Worm (Caenorhabditis elegans) whole organism, young adult: Measurements from ENCODE around the gene R10E11.5.

Experiments used
- B0019.2 ChIP-seq: fragments of 200-800 bp; sonication (Bioruptor generic); conservative IDR thresholded peaks from 2 replicates; pipeline ENCODE4 v1.3.6; 2022; ENCODE audit warnings: missing genetic modification reagents, missing genetic modification characterization, missing compliant biosample characterization
- B0035.1 ChIP-seq: sonication (generic microtip); optimal IDR thresholded peaks from 2 replicates; lab custom pipeline; 2016; ENCODE audit warnings: missing genetic modification characterization, mild to moderate bottlenecking, missing compliant biosample characterization, missing genotype, missing genetic modification reagents
- B0336.3 ChIP-seq: fragments of 200-800 bp; sonication (Bioruptor generic); IDR thresholded peaks from 2 replicates; pipeline ENCODE4 v1.3.6; 2022; ENCODE audit warnings: missing genetic modification characterization, missing compliant biosample characterization
- C06A6.2 ChIP-seq: fragments of 200-800 bp; sonication (Bioruptor generic); conservative IDR thresholded peaks from 2 replicates; pipeline ENCODE4 v1.3.6; 2022; ENCODE audit warnings: missing genetic modification characterization, missing compliant biosample characterization
- D2030.7 ChIP-seq: fragments of 200-800 bp; sonication (Bioruptor generic); IDR thresholded peaks from 2 replicates; pipeline ENCODE4 v1.3.6; 2022; ENCODE audit warnings: missing genetic modification reagents, missing genetic modification characterization, missing compliant biosample characterization
- F10E7.11 ChIP-seq: sonication (generic microtip); optimal IDR thresholded peaks from 2 replicates; lab custom pipeline; 2017; ENCODE audit warnings: mild to moderate bottlenecking, missing genetic modification characterization, moderate library complexity, missing compliant biosample characterization
- F39B2.1 ChIP-seq: fragments of 200-800 bp; sonication (Bioruptor generic); IDR thresholded peaks from 2 replicates; pipeline ENCODE4 v1.3.6; 2022; ENCODE audit warnings: missing genetic modification reagents, missing genetic modification characterization, missing compliant biosample characterization
- F52B5.7 ChIP-seq: sonication (generic microtip); optimal IDR thresholded peaks from 2 replicates; lab custom pipeline; 2016; ENCODE audit warnings: mild to moderate bottlenecking, missing genetic modification characterization, missing compliant biosample characterization
- F55B11.4 ChIP-seq: sonication (generic microtip); optimal IDR thresholded peaks from 2 replicates; lab custom pipeline; 2016; ENCODE audit warnings: missing compliant biosample characterization, missing genetic modification characterization, borderline replicate concordance; ENCODE audit not compliant: insufficient read depth
- F57A8.1 ChIP-seq: fragments of 200-800 bp; sonication (Bioruptor generic); optimal IDR thresholded peaks from 2 replicates; lab custom pipeline; 2018; ENCODE audit warnings: mild to moderate bottlenecking, missing genetic modification characterization, moderate library complexity, missing compliant biosample characterization
- T07F8.4 ChIP-seq: sonication (generic microtip); optimal IDR thresholded peaks from 2 replicates; lab custom pipeline; 2016; ENCODE audit warnings: mild to moderate bottlenecking, missing genetic modification characterization, moderate library complexity, missing compliant biosample characterization
- Y67H2A.10 ChIP-seq: fragments of 200-800 bp; sonication (Bioruptor generic); conservative IDR thresholded peaks from 2 replicates; pipeline ENCODE4 v1.3.6; 2022; ENCODE audit warnings: missing genetic modification reagents, missing genetic modification characterization, missing compliant biosample characterization
- ZK185.1 ChIP-seq: sonication (generic microtip); optimal IDR thresholded peaks from 2 replicates; lab custom pipeline; 2016; ENCODE audit warnings: mild to moderate bottlenecking, missing genetic modification characterization, missing compliant biosample characterization; ENCODE audit not compliant: poor library complexity, severe bottlenecking
- atf-7 ChIP-seq: sonication (generic microtip); optimal IDR thresholded peaks from 2 replicates; lab custom pipeline; 2017; ENCODE audit warnings: mild to moderate bottlenecking, missing genetic modification characterization, missing compliant biosample characterization
- athp-1 ChIP-seq: sonication (generic microtip); optimal IDR thresholded peaks from 2 replicates; lab custom pipeline; 2017; ENCODE audit warnings: mild to moderate bottlenecking, missing genetic modification characterization, missing compliant biosample characterization
- attf-3 ChIP-seq: fragments of 200-800 bp; sonication (Bioruptor generic); conservative IDR thresholded peaks from 2 replicates; pipeline ENCODE4 v1.3.6; 2022; ENCODE audit warnings: missing genetic modification reagents, missing genetic modification characterization, missing compliant biosample characterization
- ceh-100 ChIP-seq: fragments of 200-800 bp; sonication (Bioruptor generic); IDR thresholded peaks from 2 replicates; pipeline ENCODE4 v1.3.6; 2022; ENCODE audit warnings: missing genetic modification reagents, missing genetic modification characterization, missing compliant biosample characterization
- ceh-40 ChIP-seq: fragments of 200-800 bp; sonication (Bioruptor generic); IDR thresholded peaks from 2 replicates; pipeline ENCODE4 v1.3.6; 2022; ENCODE audit warnings: missing genetic modification characterization, missing compliant biosample characterization
- dox-1 ChIP-seq: fragments of 200-800 bp; sonication (Bioruptor generic); IDR thresholded peaks from 2 replicates; pipeline ENCODE4 v1.3.6; 2022; ENCODE audit warnings: missing genetic modification reagents, missing genetic modification characterization, missing compliant biosample characterization
- dpff-1 ChIP-seq: sonication (generic microtip); optimal IDR thresholded peaks from 2 replicates; lab custom pipeline; 2017; ENCODE audit warnings: mild to moderate bottlenecking, missing genetic modification characterization, missing compliant biosample characterization
- ekl-4 ChIP-seq: fragments of 200-800 bp; sonication (Bioruptor generic); IDR thresholded peaks from 2 replicates; pipeline ENCODE4 v1.3.6; 2022; ENCODE audit warnings: missing genetic modification reagents, missing genetic modification characterization, missing compliant biosample characterization
- fkh-3 ChIP-seq: sonication (generic microtip); optimal IDR thresholded peaks from 2 replicates; lab custom pipeline; 2016; ENCODE audit warnings: mild to moderate bottlenecking, missing genetic modification characterization, missing compliant biosample characterization
- hlh-12 ChIP-seq: sonication (generic microtip); optimal IDR thresholded peaks from 2 replicates; lab custom pipeline; 2016; ENCODE audit warnings: missing genetic modification characterization, missing compliant biosample characterization
- hlh-26 ChIP-seq: fragments of 200-800 bp; sonication (Bioruptor generic); conservative IDR thresholded peaks from 2 replicates; pipeline ENCODE4 v1.3.6; 2022; ENCODE audit warnings: missing genetic modification reagents, missing genetic modification characterization, missing compliant biosample characterization
- hmg-20 ChIP-seq: fragments of 200-800 bp; sonication (Bioruptor generic); IDR thresholded peaks from 2 replicates; pipeline ENCODE4 v1.3.6; 2022; ENCODE audit warnings: missing genetic modification reagents, missing genetic modification characterization, missing compliant biosample characterization
- hrde-1 ChIP-seq: sonication (generic microtip); optimal IDR thresholded peaks from 2 replicates; lab custom pipeline; 2016; ENCODE audit warnings: missing genetic modification characterization, mild to moderate bottlenecking, missing compliant biosample characterization, moderate library complexity, missing genotype, missing genetic modification reagents, borderline replicate concordance
- lag-1 ChIP-seq: fragments of 200-800 bp; sonication (Bioruptor generic); IDR thresholded peaks from 2 replicates; pipeline ENCODE4 v1.3.6; 2022; ENCODE audit warnings: missing genetic modification reagents, missing genetic modification characterization, missing compliant biosample characterization
- lin-35 ChIP-seq, 3 experiments: fragments of 150-350 bp in 2 of 3; sonication (generic microtip) in 1 of 3; optimal IDR thresholded peaks; 2 replicates each; lab custom pipeline; 2014 to 2018; ENCODE audit warnings: missing biosample characterization in 3 of 3, missing genetic modification characterization in 3 of 3, missing genetic modification reagents in 3 of 3
- lin-40 ChIP-seq: sonication (generic microtip); optimal IDR thresholded peaks from 2 replicates; lab custom pipeline; 2016; ENCODE audit warnings: missing genetic modification characterization, mild to moderate bottlenecking, missing compliant biosample characterization, missing genotype, missing genetic modification reagents
- lin-54 ChIP-seq: fragments of 200-800 bp; sonication (Bioruptor generic); optimal IDR thresholded peaks from 2 replicates; lab custom pipeline; 2018; ENCODE audit warnings: mild to moderate bottlenecking, missing genetic modification characterization, missing compliant biosample characterization
- lsl-1 ChIP-seq: fragments of 200-800 bp; sonication (Bioruptor generic); optimal IDR thresholded peaks from 2 replicates; lab custom pipeline; 2018; ENCODE audit warnings: mild to moderate bottlenecking, missing genetic modification characterization, moderate library complexity, missing compliant biosample characterization
- madf-6 ChIP-seq: fragments of 200-800 bp; sonication (Bioruptor generic); IDR thresholded peaks from 2 replicates; pipeline ENCODE4 v1.3.6; 2022; ENCODE audit warnings: missing genetic modification reagents, missing genetic modification characterization, missing compliant biosample characterization
- mcd-1 ChIP-seq: fragments of 200-800 bp; sonication (Bioruptor generic); IDR thresholded peaks from 2 replicates; pipeline ENCODE4 v1.3.6; 2022; ENCODE audit warnings: missing genetic modification reagents, missing genetic modification characterization, missing compliant biosample characterization
- nfya-1 ChIP-seq: sonication (generic microtip); optimal IDR thresholded peaks from 2 replicates; lab custom pipeline; 2017; ENCODE audit warnings: antibody characterized with exemption, missing compliant biosample characterization, missing genetic modification characterization, borderline replicate concordance; ENCODE audit not compliant: insufficient read depth
- nfya-2 ChIP-seq: fragments of 200-800 bp; sonication (Bioruptor generic); IDR thresholded peaks from 2 replicates; pipeline ENCODE4 v1.3.6; 2022; ENCODE audit warnings: missing genetic modification reagents, missing genetic modification characterization, missing compliant biosample characterization
- nfyb-1 ChIP-seq: fragments of 200-800 bp; sonication (Bioruptor generic); IDR thresholded peaks from 2 replicates; pipeline ENCODE4 v1.3.6; 2022; ENCODE audit warnings: missing genetic modification reagents, missing genetic modification characterization, missing compliant biosample characterization
- nhr-27 ChIP-seq: fragments of 200-800 bp; sonication (Bioruptor generic); optimal IDR thresholded peaks from 2 replicates; lab custom pipeline; 2018; ENCODE audit warnings: mild to moderate bottlenecking, missing genetic modification characterization, moderate library complexity, missing compliant biosample characterization
- pbrm-1 ChIP-seq: fragments of 200-800 bp; sonication (Bioruptor generic); IDR thresholded peaks from 2 replicates; pipeline ENCODE4 v1.3.6; 2022; ENCODE audit warnings: missing genetic modification reagents, missing genetic modification characterization, missing compliant biosample characterization
- rcor-1 ChIP-seq: fragments of 200-800 bp; sonication (Bioruptor generic); IDR thresholded peaks from 2 replicates; pipeline ENCODE4 v1.3.6; 2022; ENCODE audit warnings: missing genetic modification reagents, missing genetic modification characterization, missing compliant biosample characterization
- repo-1 ChIP-seq: sonication (generic microtip); optimal IDR thresholded peaks from 2 replicates; lab custom pipeline; 2017; ENCODE audit warnings: mild to moderate bottlenecking, missing genetic modification characterization, missing compliant biosample characterization
- snpc-1.3 ChIP-seq: sonication (generic microtip); optimal IDR thresholded peaks from 2 replicates; lab custom pipeline; 2017; ENCODE audit warnings: missing genetic modification characterization, mild to moderate bottlenecking, missing compliant biosample characterization, antibody characterized with exemption, moderate library complexity, missing genotype, missing genetic modification reagents; ENCODE audit not compliant: insufficient read depth
- tlf-1 ChIP-seq: fragments of 200-800 bp; sonication (Bioruptor generic); optimal IDR thresholded peaks from 2 replicates; lab custom pipeline; 2018; ENCODE audit warnings: mild to moderate bottlenecking, missing genetic modification characterization, missing compliant biosample characterization
- unc-130 ChIP-seq: sonication (generic microtip); optimal IDR thresholded peaks from 2 replicates; lab custom pipeline; 2016; ENCODE audit warnings: missing genetic modification reagents, missing genetic modification characterization, missing compliant biosample characterization
- xnd-1 ChIP-seq: sonication (generic microtip); optimal IDR thresholded peaks from 2 replicates; lab custom pipeline; 2016; ENCODE audit warnings: missing genotype, missing genetic modification reagents, missing genetic modification characterization, missing compliant biosample characterization
- ztf-18 ChIP-seq: sonication (generic microtip); optimal IDR thresholded peaks from 2 replicates; lab custom pipeline; 2016; ENCODE audit warnings: missing genotype, mild to moderate bottlenecking, missing genetic modification characterization, missing compliant biosample characterization
- ztf-28 ChIP-seq: fragments of 200-800 bp; sonication (Bioruptor generic); IDR thresholded peaks from 2 replicates; pipeline ENCODE4 v1.3.6; 2022; ENCODE audit warnings: missing genetic modification reagents, missing genetic modification characterization, missing compliant biosample characterization
- ztf-6 ChIP-seq: fragments of 200-800 bp; sonication (Bioruptor generic); IDR thresholded peaks from 2 replicates; pipeline ENCODE4 v1.3.6; 2022; ENCODE audit warnings: missing genetic modification reagents, missing genetic modification characterization, missing compliant biosample characterization

R10E11.5 gene

ce11 chrIII:9760184-9760583 is 29.3 kb downstream of the R10E11.5 start (continued):
- peak; percentile 51; the same call in 1 of the 2 replicates for TF ChIP-seq B0336.3

ce11 chrIII:9758848-9759247 is 30.6 kb downstream of the R10E11.5 start, which contains the start of gene rmd-1:
Gene rmd-1 (plus strand): TSS chrIII:9759094.
- no peak for TF ChIP-seq lag-1 (GFP tag; lab: Robert Waterston, UW)
- no peak for TF ChIP-seq fkh-3
- TF ChIP-seq lin-35 (GFP tag; optimal IDR thresholded peaks at IDR 0.05; lab: Kevin White, UChicago) = peak in 2 of 3 experiments; percentile 2 to 13
- TF ChIP-seq lsl-1 (GFP tag; lab: Kevin White, UChicago) = peak; percentile 54
- no peak for TF ChIP-seq ZK185.1 (tag; lab: Kevin White, UChicago)
- no peak for TF ChIP-seq hmg-20 (GFP tag; lab: Robert Waterston, UW)
- TF ChIP-seq xnd-1 = peak; percentile 82
- TF ChIP-seq mcd-1 (GFP tag; lab: Robert Waterston, UW) = no peak
- TF ChIP-seq F10E7.11 (tag; lab: Kevin White, UChicago) = no peak
- no peak for TF ChIP-seq hrde-1 (tag; lab: Kevin White, UChicago)
- TF ChIP-seq atf-7 = no peak
- no peak for TF ChIP-seq Y67H2A.10 (GFP tag; lab: Robert Waterston, UW)
- TF ChIP-seq unc-130 = peak; percentile 45
- TF ChIP-seq tlf-1 = peak; percentile 8
- no peak for TF ChIP-seq F55B11.4
- TF ChIP-seq T07F8.4 = no peak
- no peak for TF ChIP-seq athp-1 (tag; lab: Kevin White, UChicago)
- TF ChIP-seq repo-1 (tag; lab: Kevin White, UChicago) = no peak
- TF ChIP-seq ceh-100 (GFP tag; lab: Robert Waterston, UW) = no peak
- TF ChIP-seq dox-1 (GFP tag; lab: Robert Waterston, UW) = peak; percentile 41
- TF ChIP-seq dpff-1 (tag; lab: Kevin White, UChicago) = no peak
- TF ChIP-seq B0035.1 (tag; lab: Kevin White, UChicago) = no peak
- TF ChIP-seq hlh-26 (GFP tag; lab: Robert Waterston, UW) = no peak
- no peak for TF ChIP-seq F39B2.1 (GFP tag; lab: Robert Waterston, UW)
- peak; percentile 29 for TF ChIP-seq snpc-1.3 (tag; lab: Kevin White, UChicago)
- TF ChIP-seq hlh-12 (tag; lab: Kevin White, UChicago) = no peak
- no peak for TF ChIP-seq nfya-1 (tag; lab: Kevin White, UChicago)
- no peak for TF ChIP-seq ceh-40 (GFP tag; lab: Robert Waterston, UW)
- TF ChIP-seq lin-40 = no peak
- peak; percentile 96 for TF ChIP-seq madf-6
- no peak for TF ChIP-seq nhr-27
- peak; percentile 2 for TF ChIP-seq ztf-18 (tag; lab: Kevin White, UChicago)
- no peak for TF ChIP-seq ztf-6 (GFP tag; lab: Robert Waterston, UW)
- peak; percentile 42; the same call in 1 of the 2 replicates for TF ChIP-seq rcor-1 (GFP tag; lab: Robert Waterston, UW)
- TF ChIP-seq C06A6.2 (GFP tag; lab: Robert Waterston, UW) = no peak
- no peak for TF ChIP-seq B0019.2 (GFP tag; lab: Robert Waterston, UW)
- TF ChIP-seq F57A8.1 = no peak
- no peak for TF ChIP-seq F52B5.7
- peak; percentile 30 for TF ChIP-seq lin-54 (GFP tag; lab: Kevin White, UChicago)
- peak; percentile 9; the same call in 1 of the 2 replicates for TF ChIP-seq ekl-4
- TF ChIP-seq nfya-2 (GFP tag; lab: Robert Waterston, UW) = no peak
- TF ChIP-seq pbrm-1 = no peak
- TF ChIP-seq attf-3 (GFP tag; lab: Robert Waterston, UW) = no peak
- no peak for TF ChIP-seq ztf-28 (GFP tag; lab: Robert Waterston, UW)
- TF ChIP-seq nfyb-1 (GFP tag; lab: Robert Waterston, UW) = no peak
- peak; percentile 57; the same call in 1 of the 2 replicates for TF ChIP-seq D2030.7 (GFP tag; lab: Robert Waterston, UW)
